Worm (Caenorhabditis elegans): ENCODE data around the gene ZK418.13.

DNA sequence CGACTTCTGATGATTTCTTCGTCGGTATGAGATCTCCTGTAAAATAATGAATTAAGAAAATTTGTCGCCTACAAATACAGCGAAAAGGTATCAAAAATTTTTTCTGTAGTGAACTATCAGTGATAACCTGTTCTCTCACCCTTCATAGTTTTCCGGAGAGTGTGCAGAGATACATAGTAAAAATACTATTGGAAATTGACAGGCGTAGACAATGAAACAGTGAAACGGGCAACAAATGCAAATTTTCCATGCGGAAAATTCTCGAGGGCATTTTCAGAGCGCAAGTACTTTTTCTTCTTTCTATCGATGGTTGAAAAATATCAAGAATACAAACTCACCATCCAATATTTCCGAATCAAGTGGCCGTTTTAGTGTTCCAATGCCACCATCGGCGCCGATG is 10.9 kb upstream of the ZK418.13 start:
- TF ChIP-seq unc-39 (tag; optimal IDR thresholded peaks at IDR 0.05) (no peak), unc-62 (GFP tag; optimal IDR thresholded peaks at IDR 0.05) (no peak), snpc-4 (tag; optimal IDR thresholded peaks at IDR 0.05) (no peak), fos-1 (tag; optimal IDR thresholded peaks at IDR 0.05) (no peak)
